Fruit fly (Drosophila melanogaster): ENCODE measurements around the gene aay.

Gene aay

dm6 chr3L:9383345-9384075 lies 39.5 kb upstream of the aay start, which contains the start of gene Hsp27 (continued):
- TF ChIP-seq dsx (GFP tag; optimal IDR thresholded peaks at IDR 0.05; ENCODE audit: poor library complexity, severe bottlenecking), result peak; percentile 99
- peak; percentile 100 for TF ChIP-seq spab (GFP tag; optimal IDR thresholded peaks at IDR 0.05)
- peak; percentile 100 for TF ChIP-seq dac (GFP tag; optimal IDR thresholded peaks at IDR 0.05)
- peak; percentile 100 for TF ChIP-seq CG3919 (GFP tag; optimal IDR thresholded peaks at IDR 0.05)
- TF ChIP-seq fd59A (GFP tag; optimal IDR thresholded peaks at IDR 0.05), result peak; percentile 99
- TF ChIP-seq CG32006 (GFP tag; optimal IDR thresholded peaks at IDR 0.05), result peak; percentile 100
- TF ChIP-seq OdsH (GFP tag; optimal IDR thresholded peaks at IDR 0.05), result peak; percentile 100
- peak; percentile 100 for TF ChIP-seq cyc (GFP tag; optimal IDR thresholded peaks at IDR 0.05)
- peak; percentile 100 for TF ChIP-seq CG11762 (GFP tag; optimal IDR thresholded peaks at IDR 0.05; ENCODE audit: insufficient read depth)
- peak; percentile 100 for TF ChIP-seq CG6854 (GFP tag; optimal IDR thresholded peaks at IDR 0.05)
- TF ChIP-seq Met (GFP tag; optimal IDR thresholded peaks at IDR 0.05), result peak; percentile 100
- peak; percentile 100 for TF ChIP-seq Hr4 (GFP tag; optimal IDR thresholded peaks at IDR 0.05)
- TF ChIP-seq Ets21C (GFP tag; optimal IDR thresholded peaks at IDR 0.05), result peak; percentile 99
- TF ChIP-seq eg (GFP tag; IDR thresholded peaks at IDR 0.05), result peak; percentile 100
- peak; percentile 100 for TF ChIP-seq CG34406 (GFP tag; optimal IDR thresholded peaks at IDR 0.05)
- TF ChIP-seq svp (GFP tag), result peak; percentile 100
- TF ChIP-seq lz (GFP tag; optimal IDR thresholded peaks at IDR 0.05), result peak; percentile 100
- peak; percentile 100 for TF ChIP-seq acj6 (GFP tag; optimal IDR thresholded peaks at IDR 0.05)
- TF ChIP-seq CG15336 (GFP tag; IDR thresholded peaks at IDR 0.05), result peak; percentile 100

- no peak for TF ChIP-seq CG15336 (GFP tag; IDR thresholded peaks at IDR 0.05)
These were observed 38.5 kb upstream of the aay start for dm6 chr3L:9384445-9385079.

dm6 chr3L:9391340-9391980 lies 31.6 kb upstream of the aay start:
- TF ChIP-seq Eip78C (GFP tag) (no peak), spab (GFP tag; optimal IDR thresholded peaks at IDR 0.05) (no peak), CG6808 (GFP tag; optimal IDR thresholded peaks at IDR 0.05) (no peak), cyc (GFP tag; optimal IDR thresholded peaks at IDR 0.05) (no peak), svp (GFP tag) (peak; percentile 78), CG3919 (GFP tag; optimal IDR thresholded peaks at IDR 0.05) (no peak), fd85E (GFP tag; optimal IDR thresholded peaks at IDR 0.05) (no peak), Gug (GFP tag; IDR thresholded peaks at IDR 0.05) (no peak), Hr38 (GFP tag; optimal IDR thresholded peaks at IDR 0.05) (no peak)

- TF ChIP-seq Eip78C (GFP tag) (peak; percentile 29), CG8319 (GFP tag; optimal IDR thresholded peaks at IDR 0.05) (no peak)
These were observed 27.0 kb upstream of the aay start for dm6 chr3L:9396038-9396437.

- TF ChIP-seq ss (GFP tag; optimal IDR thresholded peaks at IDR 0.05) (peak in 1 of 2 experiments; percentile 19), Sox14 (GFP tag; optimal IDR thresholded peaks at IDR 0.05) (peak; percentile 21), CG4318 (GFP tag; optimal IDR thresholded peaks at IDR 0.05) (no peak), svp (GFP tag) (peak; percentile 40), achi (GFP tag; optimal IDR thresholded peaks at IDR 0.05) (no peak), eg (GFP tag; IDR thresholded peaks at IDR 0.05) (no peak), CG1621 (tag; optimal IDR thresholded peaks at IDR 0.05) (peak; percentile 76), salr (GFP tag; optimal IDR thresholded peaks at IDR 0.05) (no peak)
These were observed 26.3 kb upstream of the aay start for dm6 chr3L:9396704-9397103.

Data from whole organism, prepupa.